Fruit fly (Drosophila melanogaster) whole organism, embryonic: Measurements from ENCODE around the gene CG31109.
A peak's percentile ranks its signal among the peaks of the same experiment; 100 is the strongest.

ENCODE experiments used
- Aef1 ChIP-seq: fragments of 200-800 bp; sonication (Bioruptor generic); IDR thresholded peaks from 3 replicates; pipeline ENCODE4 v1.3.6; 2022; ENCODE audit warnings: missing biosample characterization, missing genetic modification characterization
- Awh ChIP-seq: fragments of 200-800 bp; sonication (Bioruptor generic); IDR thresholded peaks from 2 replicates; pipeline ENCODE4, ENCODE4 v1.3.6; 2022; ENCODE audit warnings: missing biosample characterization, missing genetic modification characterization
- Blimp-1 ChIP-seq: fragments of 200-800 bp; sonication (Bioruptor generic); optimal IDR thresholded peaks from 3 replicates; lab custom pipeline; 2018; ENCODE audit warnings: missing biosample characterization, missing genetic modification characterization, mild to moderate bottlenecking, moderate library complexity, missing genetic modification reagents
- CG11504 ChIP-seq: fragments of 200-800 bp; sonication (Bioruptor generic); optimal IDR thresholded peaks from 3 replicates; lab custom pipeline; 2019; ENCODE audit warnings: missing biosample characterization, mild to moderate bottlenecking, missing genetic modification characterization, moderate library complexity
- CG11723 ChIP-seq: fragments of 200-800 bp; sonication (Bioruptor generic); optimal IDR thresholded peaks from 2 replicates; lab custom pipeline; 2017; ENCODE audit warnings: missing biosample characterization, mild to moderate bottlenecking, missing genetic modification characterization
- CG12391 ChIP-seq: fragments of 200-800 bp; sonication (Bioruptor generic); optimal IDR thresholded peaks from 3 replicates; lab custom pipeline; 2018; ENCODE audit warnings: missing biosample characterization, mild to moderate bottlenecking, missing genetic modification characterization, moderate library complexity
- CG12942 ChIP-seq: fragments of 200-800 bp; sonication (Bioruptor generic); optimal IDR thresholded peaks from 3 replicates; lab custom pipeline; 2016; ENCODE audit warnings: missing biosample characterization, missing genetic modification characterization
- CG13296 ChIP-seq: fragments of 200-800 bp; sonication (Bioruptor generic); optimal IDR thresholded peaks from 3 replicates; lab custom pipeline; 2018; ENCODE audit warnings: missing biosample characterization, mild to moderate bottlenecking, missing genetic modification characterization
- CG14050 ChIP-seq: fragments of 200-800 bp; sonication (Bioruptor generic); IDR thresholded peaks from 3 replicates; pipeline ENCODE4 v1.3.6; 2022; ENCODE audit warnings: missing biosample characterization, missing genetic modification characterization
- CG14965 ChIP-seq: fragments of 200-800 bp; sonication (Bioruptor generic); optimal IDR thresholded peaks from 2 replicates; lab custom pipeline; 2016; ENCODE audit warnings: missing biosample characterization, missing genetic modification characterization, borderline replicate concordance
- CG1602 ChIP-seq: fragments of 200-800 bp; sonication (Bioruptor generic); optimal IDR thresholded peaks from 3 replicates; lab custom pipeline; 2016; ENCODE audit warnings: missing biosample characterization, missing genetic modification characterization
- CG17359 ChIP-seq: fragments of 200-800 bp; sonication (Bioruptor generic); optimal IDR thresholded peaks from 3 replicates; lab custom pipeline; 2018; ENCODE audit warnings: missing biosample characterization, mild to moderate bottlenecking, missing genetic modification characterization, moderate library complexity
- CG2875 ChIP-seq: fragments of 200-800 bp; sonication (Bioruptor generic); optimal IDR thresholded peaks from 2 replicates; lab custom pipeline; 2017; ENCODE audit warnings: missing biosample characterization, mild to moderate bottlenecking, missing genetic modification characterization, missing genetic modification reagents
- CG30403 ChIP-seq: fragments of 200-800 bp; sonication (Bioruptor generic); optimal IDR thresholded peaks from 3 replicates; lab custom pipeline; 2016; ENCODE audit warnings: missing biosample characterization, missing genetic modification characterization
- CG30431 ChIP-seq: fragments of 200-800 bp; sonication (Bioruptor generic); optimal IDR thresholded peaks from 2 replicates; lab custom pipeline; 2017; ENCODE audit warnings: missing biosample characterization, missing genetic modification characterization
- CG33213 ChIP-seq: fragments of 200-800 bp; sonication (Bioruptor generic); optimal IDR thresholded peaks from 3 replicates; lab custom pipeline; 2016; ENCODE audit warnings: missing biosample characterization, missing genetic modification characterization
- CG4328 ChIP-seq: fragments of 200-800 bp; sonication (Bioruptor generic); optimal IDR thresholded peaks from 3 replicates; lab custom pipeline; 2017; ENCODE audit warnings: missing biosample characterization, missing genetic modification reagents, missing genetic modification characterization
- CG4617 ChIP-seq: fragments of 200-800 bp; sonication (Bioruptor generic); optimal IDR thresholded peaks from 3 replicates; lab custom pipeline; 2016; ENCODE audit warnings: missing biosample characterization, missing genetic modification characterization, borderline replicate concordance
- CG4820 ChIP-seq: fragments of 200-800 bp; sonication (Bioruptor generic); optimal IDR thresholded peaks from 3 replicates; lab custom pipeline; 2016; ENCODE audit warnings: missing biosample characterization, missing genetic modification characterization
- CG6272 ChIP-seq: fragments of 200-800 bp; sonication (Bioruptor generic); IDR thresholded peaks from 2 replicates; pipeline ENCODE4 v1.3.6; 2022; ENCODE audit warnings: missing biosample characterization, missing genetic modification characterization
- CG6813 ChIP-seq: fragments of 200-800 bp; sonication (Bioruptor generic); optimal IDR thresholded peaks from 2 replicates; lab custom pipeline; 2017; ENCODE audit warnings: missing biosample characterization, missing genetic modification characterization, mild to moderate bottlenecking, moderate library complexity, missing genetic modification reagents
- CG7372 ChIP-seq: fragments of 200-800 bp; sonication (Bioruptor generic); IDR thresholded peaks from 2 replicates; pipeline ENCODE4 v1.3.6; 2022; ENCODE audit warnings: missing biosample characterization, missing genetic modification characterization
- CG7928 ChIP-seq: fragments of 200-800 bp; sonication (Bioruptor generic); optimal IDR thresholded peaks from 2 replicates; lab custom pipeline; 2017; ENCODE audit warnings: missing biosample characterization, mild to moderate bottlenecking, missing genetic modification characterization
- CG9609 ChIP-seq: fragments of 200-800 bp; sonication (Bioruptor generic); optimal IDR thresholded peaks from 3 replicates; lab custom pipeline; 2016; ENCODE audit warnings: missing biosample characterization, missing genetic modification characterization
- Dfd ChIP-seq, 2 experiments: fragments of >200 bp; optimal IDR thresholded peaks; 2 replicates each; lab custom pipeline; 2017; ENCODE audit warnings: missing biosample characterization in 2 of 2, missing genetic modification characterization in 2 of 2
- Doc3 ChIP-seq: fragments of 200-800 bp; sonication (Bioruptor generic); IDR thresholded peaks from 3 replicates; pipeline ENCODE4 v1.3.6; 2022; ENCODE audit warnings: missing biosample characterization, missing genetic modification characterization; ENCODE audit not compliant: partially characterized antibody
- E2f2 ChIP-seq: fragments of 200-800 bp; sonication (Bioruptor generic); IDR thresholded peaks from 2 replicates; pipeline ENCODE4 v1.3.6; 2022; ENCODE audit warnings: missing biosample characterization, missing genetic modification characterization
- Eip74EF ChIP-seq, 2 experiments: fragments of 200-800 bp in 1 of 2; fragments of >200 bp in 1 of 2; sonication (Bioruptor generic) in 1 of 2; optimal IDR thresholded peaks; 2 replicates each; lab custom pipeline; 2017 to 2019; ENCODE audit warnings: missing biosample characterization in 2 of 2, missing genetic modification characterization in 2 of 2, mild to moderate bottlenecking in 1 of 2, moderate library complexity in 1 of 2
- HLH54F ChIP-seq: fragments of 200-800 bp; sonication (Bioruptor generic); optimal IDR thresholded peaks from 3 replicates; lab custom pipeline; 2016; ENCODE audit warnings: missing biosample characterization, missing genetic modification characterization
- Hsf ChIP-seq: fragments of 200-800 bp; sonication (Bioruptor generic); optimal IDR thresholded peaks from 3 replicates; lab custom pipeline; 2016; ENCODE audit warnings: missing biosample characterization, missing genetic modification characterization
- MESR4 ChIP-seq: fragments of 200-800 bp; sonication (Bioruptor generic); optimal IDR thresholded peaks from 2 replicates; lab custom pipeline; 2018; ENCODE audit warnings: missing biosample characterization, mild to moderate bottlenecking, missing genetic modification characterization, moderate library complexity
- Ptx1 ChIP-seq: fragments of 200-800 bp; sonication (Bioruptor generic); IDR thresholded peaks from 2 replicates; pipeline ENCODE4 v1.3.6; 2022; ENCODE audit warnings: missing biosample characterization, missing genetic modification characterization
- al ChIP-seq: fragments of 200-800 bp; sonication (Bioruptor generic); IDR thresholded peaks from 2 replicates; pipeline ENCODE4 v1.3.6; 2022; ENCODE audit warnings: missing biosample characterization, missing genetic modification characterization
- amos ChIP-seq: fragments of 200-800 bp; sonication (Bioruptor generic); IDR thresholded peaks from 2 replicates; pipeline ENCODE4 v1.3.6; 2022; ENCODE audit warnings: missing biosample characterization, missing genetic modification characterization; ENCODE audit not compliant: partially characterized antibody
- az2 ChIP-seq: fragments of 200-800 bp; sonication (Bioruptor generic); optimal IDR thresholded peaks from 3 replicates; lab custom pipeline; 2016; ENCODE audit warnings: missing biosample characterization, missing genetic modification characterization
- ci ChIP-seq: fragments of 200-800 bp; sonication (Bioruptor generic); IDR thresholded peaks from 3 replicates; pipeline ENCODE4 v1.3.6; 2022; ENCODE audit warnings: missing biosample characterization, missing genetic modification characterization
- crc ChIP-seq: fragments of 200-800 bp; sonication (Bioruptor generic); optimal IDR thresholded peaks from 2 replicates; lab custom pipeline; 2016; ENCODE audit warnings: missing biosample characterization, missing genetic modification characterization
- crol ChIP-seq: fragments of 200-800 bp; sonication (Bioruptor generic); IDR thresholded peaks from 2 replicates; pipeline ENCODE4 v1.3.6; 2022; ENCODE audit warnings: missing biosample characterization, missing genetic modification characterization
- fd96Cb ChIP-seq: fragments of 200-800 bp; sonication (Bioruptor generic); optimal IDR thresholded peaks from 2 replicates; lab custom pipeline; 2018; ENCODE audit warnings: missing biosample characterization, mild to moderate bottlenecking, missing genetic modification characterization, moderate library complexity
- hbn ChIP-seq: fragments of 200-800 bp; sonication (Bioruptor generic); IDR thresholded peaks from 2 replicates; pipeline ENCODE4 v1.3.6; 2022; ENCODE audit warnings: missing biosample characterization, missing genetic modification characterization; ENCODE audit not compliant: partially characterized antibody
- kni ChIP-seq: fragments of 200-800 bp; sonication (Bioruptor generic); optimal IDR thresholded peaks from 3 replicates; lab custom pipeline; 2017; ENCODE audit warnings: mild to moderate bottlenecking, missing biosample characterization, missing genetic modification reagents, missing genetic modification characterization
- lab ChIP-seq: fragments of 200-800 bp; sonication (Bioruptor generic); optimal IDR thresholded peaks from 3 replicates; lab custom pipeline; 2017; ENCODE audit warnings: missing biosample characterization, missing genetic modification characterization, mild to moderate bottlenecking, moderate library complexity, missing genetic modification reagents
- maf-S ChIP-seq: fragments of 200-800 bp; sonication (Bioruptor generic); optimal IDR thresholded peaks from 2 replicates; lab custom pipeline; 2016; ENCODE audit warnings: missing biosample characterization, missing genetic modification characterization
- nau ChIP-seq: fragments of 200-800 bp; sonication (Bioruptor generic); optimal IDR thresholded peaks from 3 replicates; lab custom pipeline; 2017; ENCODE audit warnings: missing biosample characterization, mild to moderate bottlenecking, missing genetic modification characterization, missing genetic modification reagents
- pnt ChIP-seq: fragments of 200-800 bp; sonication (Bioruptor generic); optimal IDR thresholded peaks from 3 replicates; lab custom pipeline; 2016; ENCODE audit warnings: missing biosample characterization, missing genetic modification characterization
- psq ChIP-seq: fragments of 200-800 bp; sonication (Bioruptor generic); optimal IDR thresholded peaks from 2 replicates; lab custom pipeline; 2017; ENCODE audit warnings: missing biosample characterization, missing genetic modification characterization
- seq ChIP-seq: fragments of 200-800 bp; sonication (Bioruptor generic); IDR thresholded peaks from 2 replicates; pipeline ENCODE4 v1.3.6; 2022; ENCODE audit warnings: missing biosample characterization, missing genetic modification characterization
- sr ChIP-seq: fragments of 200-800 bp; sonication (Bioruptor generic); IDR thresholded peaks from 3 replicates; pipeline ENCODE4 v1.3.6; 2022; ENCODE audit warnings: missing biosample characterization, missing genetic modification characterization
- ttk ChIP-seq: fragments of 200-800 bp; sonication (Bioruptor generic); IDR thresholded peaks from 2 replicates; pipeline ENCODE4 v2.1.2; 2022; ENCODE audit warnings: missing biosample characterization, missing genetic modification characterization
- twi ChIP-seq: fragments of 200-800 bp; optimal IDR thresholded peaks from 2 replicates; lab custom pipeline; 2019; ENCODE audit warnings: missing biosample characterization, mild to moderate bottlenecking, missing genetic modification characterization, moderate library complexity

The CG31109 gene

DNA sequence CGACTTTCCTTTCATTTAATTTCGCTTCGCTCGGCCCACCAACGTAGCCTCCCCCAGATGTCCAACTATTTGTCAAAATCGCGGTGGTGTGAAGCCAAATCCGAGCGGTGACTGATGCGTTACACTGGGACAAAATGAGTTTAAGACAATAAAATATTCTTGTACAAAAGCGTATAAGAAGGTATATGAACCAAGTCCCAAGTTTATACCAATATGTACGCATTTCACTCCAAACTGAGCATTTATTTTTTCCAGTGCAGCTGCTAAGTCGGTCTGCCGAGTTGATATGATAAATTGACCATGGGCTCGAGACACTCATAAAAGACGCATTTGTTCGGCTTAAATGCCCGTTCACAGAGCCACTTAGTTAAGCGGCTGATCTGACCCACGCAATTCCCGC, 49.7 kb downstream of the CG31109 start (continued):
- TF ChIP-seq CG9609 (GFP tag; lab: Kevin White, UChicago) = peak; percentile 36
- TF ChIP-seq amos (GFP tag; lab: Robert Waterston, UW) = no peak
- TF ChIP-seq seq (GFP tag; lab: Robert Waterston, UW) = peak; percentile 62; the same call in 1 of the 2 replicates
- TF ChIP-seq crol = no peak
- no peak for TF ChIP-seq psq
- TF ChIP-seq CG7928 = no peak
- TF ChIP-seq CG6813 (GFP tag; lab: Kevin White, UChicago) = peak; percentile 29
- TF ChIP-seq CG4617 (GFP tag; lab: Kevin White, UChicago) = no peak
- 0 out of 2 replicates have a peak, but pooled peaks have one; percentile 24 for TF ChIP-seq ttk (GFP tag; lab: Robert Waterston, UW)
- TF ChIP-seq Eip74EF (GFP tag; optimal IDR thresholded peaks at IDR 0.05; lab: Kevin White, UChicago) = peak in 1 of 2 experiments; percentile 38
- peak; percentile 54 for TF ChIP-seq CG4820 (GFP tag; lab: Kevin White, UChicago)
- peak; percentile 32 for TF ChIP-seq CG30403 (GFP tag; lab: Kevin White, UChicago)
- peak; percentile 58; the same call in 2 of the 3 replicates for TF ChIP-seq sr (GFP tag; lab: Robert Waterston, UW)
- no peak for TF ChIP-seq nau (GFP tag; lab: Kevin White, UChicago)
- TF ChIP-seq HLH54F (GFP tag; lab: Kevin White, UChicago) = no peak
- TF ChIP-seq MESR4 (GFP tag; lab: Kevin White, UChicago) = no peak
- TF ChIP-seq CG2875 (GFP tag; lab: Kevin White, UChicago) = peak; percentile 1
- peak; percentile 80 for TF ChIP-seq ci (GFP tag; lab: Robert Waterston, UW)
- no peak for TF ChIP-seq maf-S (GFP tag; lab: Kevin White, UChicago)
- peak; percentile 54 for TF ChIP-seq CG12391
- peak; percentile 39 for TF ChIP-seq pnt
- no peak for TF ChIP-seq twi (tag; lab: Kevin White, UChicago)
- no peak for TF ChIP-seq CG7372 (GFP tag; lab: Robert Waterston, UW)
- TF ChIP-seq CG12942 (GFP tag; lab: Kevin White, UChicago) = peak; percentile 44
- 0 out of 2 replicates have a peak, but pooled peaks have one; percentile 10 for TF ChIP-seq Awh (GFP tag; lab: Robert Waterston, UW)
- no peak for TF ChIP-seq Dfd (GFP tag; optimal IDR thresholded peaks at IDR 0.05; lab: Kevin White, UChicago)
- TF ChIP-seq CG14050 = peak; percentile 60
- no peak for TF ChIP-seq CG13296 (GFP tag; lab: Kevin White, UChicago)
- TF ChIP-seq crc (GFP tag; lab: Kevin White, UChicago) = peak; percentile 21
- TF ChIP-seq CG11504 (tag; lab: Kevin White, UChicago) = peak; percentile 75
- no peak for TF ChIP-seq CG4328
- peak; percentile 75 for TF ChIP-seq lab
- TF ChIP-seq CG17359 (tag; lab: Kevin White, UChicago) = peak; percentile 69
- peak; percentile 39 for TF ChIP-seq CG30431
- TF ChIP-seq Blimp-1 (GFP tag; lab: Kevin White, UChicago) = peak; percentile 65
- peak; percentile 37 for TF ChIP-seq CG1602 (GFP tag; lab: Kevin White, UChicago)
- peak; percentile 63; the same call in 2 of the 3 replicates for TF ChIP-seq Aef1
- no peak for TF ChIP-seq kni
- TF ChIP-seq CG6272 (GFP tag; lab: Robert Waterston, UW) = no peak
- peak; percentile 9 for TF ChIP-seq CG33213 (GFP tag; lab: Kevin White, UChicago)
- TF ChIP-seq hbn (GFP tag; lab: Robert Waterston, UW) = no peak
- TF ChIP-seq al (GFP tag; lab: Robert Waterston, UW) = peak; percentile 26; the same call in 1 of the 2 replicates
- TF ChIP-seq fd96Cb = peak; percentile 56
- no peak for TF ChIP-seq CG14965 (GFP tag; lab: Kevin White, UChicago)
- TF ChIP-seq Doc3 (GFP tag; lab: Robert Waterston, UW) = no peak
- peak; percentile 61 for TF ChIP-seq az2 (GFP tag; lab: Kevin White, UChicago)
- TF ChIP-seq E2f2 = peak; percentile 16; the same call in 1 of the 2 replicates
- peak; percentile 51 for TF ChIP-seq Hsf (GFP tag; lab: Kevin White, UChicago)
- peak; percentile 6 for TF ChIP-seq CG11723 (GFP tag; lab: Kevin White, UChicago)
- TF ChIP-seq Ptx1 (GFP tag; lab: Robert Waterston, UW) = peak; percentile 76
